Worm (Caenorhabditis elegans) whole organism, mixed stage, embryonic: ENCODE results near the gene F41H10.3.
A peak's percentile ranks its signal among the peaks of the same experiment; 100 is the strongest.

Experiments
- M03D4.4 ChIP-seq: sonication (generic microtip); optimal IDR thresholded peaks from 2 replicates; lab custom pipeline; 2017; ENCODE audit warnings: mild to moderate bottlenecking, missing genetic modification characterization, missing compliant biosample characterization
- bed-3 ChIP-seq: fragments of 200-800 bp; sonication (Bioruptor generic); optimal IDR thresholded peaks from 3 replicates; lab custom pipeline; 2018; ENCODE audit warnings: mild to moderate bottlenecking, missing genetic modification characterization, moderate library complexity, missing compliant biosample characterization
- blmp-1 ChIP-seq: fragments of 150-350 bp; optimal IDR thresholded peaks from 2 replicates; lab custom pipeline; 2014; ENCODE audit warnings: missing biosample characterization, missing genetic modification characterization
- ceh-39 ChIP-seq: fragments of 150-350 bp; optimal IDR thresholded peaks from 2 replicates; lab custom pipeline; 2014; ENCODE audit warnings: missing biosample characterization, missing genetic modification characterization
- ceh-43 ChIP-seq: fragments of 200-800 bp; sonication (Bioruptor generic); optimal IDR thresholded peaks from 2 replicates; lab custom pipeline; 2018; ENCODE audit warnings: mild to moderate bottlenecking, missing genetic modification characterization, moderate library complexity, missing compliant biosample characterization
- ceh-83 ChIP-seq: fragments of 200-800 bp; sonication (Bioruptor generic); optimal IDR thresholded peaks from 2 replicates; lab custom pipeline; 2018; ENCODE audit warnings: mild to moderate bottlenecking, missing genetic modification characterization, missing compliant biosample characterization
- ces-1 ChIP-seq: fragments of 150-350 bp; optimal IDR thresholded peaks from 2 replicates; lab custom pipeline; 2014; ENCODE audit warnings: missing biosample characterization, missing genetic modification reagents, missing genetic modification characterization
- cnd-1 ChIP-seq: fragments of 200-800 bp; sonication (Bioruptor generic); optimal IDR thresholded peaks from 2 replicates; lab custom pipeline; 2018; ENCODE audit warnings: mild to moderate bottlenecking, missing genetic modification characterization, missing compliant biosample characterization
- drap-1 ChIP-seq: fragments of 200-800 bp; sonication (Bioruptor generic); optimal IDR thresholded peaks from 3 replicates; lab custom pipeline; 2018; ENCODE audit warnings: mild to moderate bottlenecking, missing genetic modification characterization, missing compliant biosample characterization
- elt-1 ChIP-seq: sonication (generic microtip); optimal IDR thresholded peaks from 2 replicates; lab custom pipeline; 2017; ENCODE audit warnings: missing genetic modification characterization, mild to moderate bottlenecking, missing compliant biosample characterization, antibody characterized with exemption, moderate library complexity, borderline replicate concordance; ENCODE audit not compliant: insufficient read depth
- elt-3 ChIP-seq: fragments of 150-350 bp; optimal IDR thresholded peaks from 2 replicates; lab custom pipeline; 2014; ENCODE audit warnings: missing biosample characterization, missing genetic modification characterization
- flh-1 ChIP-seq: fragments of 200-800 bp; sonication (Bioruptor generic); optimal IDR thresholded peaks from 2 replicates; lab custom pipeline; 2018; ENCODE audit warnings: mild to moderate bottlenecking, missing genetic modification characterization, moderate library complexity, missing compliant biosample characterization
- ham-2 ChIP-seq: fragments of 200-800 bp; sonication (Bioruptor generic); optimal IDR thresholded peaks from 2 replicates; lab custom pipeline; 2018; ENCODE audit warnings: mild to moderate bottlenecking, missing genetic modification characterization, missing compliant biosample characterization
- hlh-1 ChIP-seq: fragments of 150-350 bp; optimal IDR thresholded peaks from 2 replicates; lab custom pipeline; 2014; ENCODE audit warnings: missing biosample characterization, missing genetic modification reagents, missing genetic modification characterization
- lin-13 ChIP-seq: fragments of 150-350 bp; optimal IDR thresholded peaks from 2 replicates; lab custom pipeline; 2014; ENCODE audit warnings: missing biosample characterization, missing genetic modification characterization
- lin-32 ChIP-seq: fragments of 200-800 bp; sonication (Bioruptor generic); optimal IDR thresholded peaks from 2 replicates; lab custom pipeline; 2018; ENCODE audit warnings: mild to moderate bottlenecking, missing genetic modification characterization, missing compliant biosample characterization
- lsy-2 ChIP-seq: fragments of 150-350 bp; optimal IDR thresholded peaks from 2 replicates; lab custom pipeline; 2014; ENCODE audit warnings: missing biosample characterization, missing genetic modification characterization
- mab-5 ChIP-seq: fragments of 150-350 bp; optimal IDR thresholded peaks from 2 replicates; lab custom pipeline; 2014; ENCODE audit warnings: missing biosample characterization, missing genetic modification characterization
- mep-1 ChIP-seq: fragments of 150-350 bp; optimal IDR thresholded peaks from 2 replicates; lab custom pipeline; 2017; ENCODE audit warnings: missing biosample characterization, missing genetic modification reagents, missing genetic modification characterization, inconsistent platforms
- mls-2 ChIP-seq: sonication (generic microtip); optimal IDR thresholded peaks from 2 replicates; lab custom pipeline; 2016; ENCODE audit warnings: mild to moderate bottlenecking, missing genetic modification characterization, moderate library complexity, missing compliant biosample characterization
- nhr-12 ChIP-seq: fragments of 150-350 bp; optimal IDR thresholded peaks from 2 replicates; lab custom pipeline; 2014; ENCODE audit warnings: missing biosample characterization, missing genetic modification characterization
- nhr-2 ChIP-seq: fragments of 150-350 bp; optimal IDR thresholded peaks from 2 replicates; lab custom pipeline; 2014; ENCODE audit warnings: missing biosample characterization, missing genetic modification characterization
- nhr-237 ChIP-seq: fragments of 150-350 bp; optimal IDR thresholded peaks from 2 replicates; lab custom pipeline; 2014; ENCODE audit warnings: missing biosample characterization, missing genetic modification characterization
- nhr-28 ChIP-seq: fragments of 150-350 bp; optimal IDR thresholded peaks from 2 replicates; lab custom pipeline; 2014; ENCODE audit warnings: missing biosample characterization, missing genetic modification characterization
- nhr-76 ChIP-seq: sonication (generic microtip); optimal IDR thresholded peaks from 2 replicates; lab custom pipeline; 2017; ENCODE audit warnings: missing biosample characterization, missing genetic modification characterization
- pha-4 ChIP-seq: fragments of 150-350 bp; optimal IDR thresholded peaks from 2 replicates; lab custom pipeline; 2018; ENCODE audit warnings: missing biosample characterization, missing genetic modification reagents, missing genetic modification characterization
- sem-2 ChIP-seq: fragments of 200-800 bp; sonication (Bioruptor generic); optimal IDR thresholded peaks from 2 replicates; lab custom pipeline; 2018; ENCODE audit warnings: mild to moderate bottlenecking, missing genetic modification characterization, missing compliant biosample characterization
- snpc-4 ChIP-seq: fragments of 150-350 bp; optimal IDR thresholded peaks from 2 replicates; lab custom pipeline; 2014; ENCODE audit warnings: missing biosample characterization, missing genetic modification characterization
- sptf-1 ChIP-seq: sonication (generic microtip); optimal IDR thresholded peaks from 2 replicates; lab custom pipeline; 2017; ENCODE audit warnings: mild to moderate bottlenecking, missing genetic modification characterization, moderate library complexity, missing compliant biosample characterization
- tbx-8 ChIP-seq: fragments of 200-800 bp; sonication (Bioruptor generic); optimal IDR thresholded peaks from 2 replicates; lab custom pipeline; 2018; ENCODE audit warnings: mild to moderate bottlenecking, missing genetic modification characterization, moderate library complexity, missing compliant biosample characterization
- unc-120 ChIP-seq: sonication (generic microtip); optimal IDR thresholded peaks from 2 replicates; lab custom pipeline; 2017; ENCODE audit warnings: missing genetic modification characterization, missing compliant biosample characterization; ENCODE audit not compliant: poor library complexity, severe bottlenecking
- unc-39 ChIP-seq: fragments of 150-350 bp; optimal IDR thresholded peaks from 2 replicates; lab custom pipeline; 2014; ENCODE audit warnings: missing biosample characterization, missing genetic modification characterization
- unc-62 ChIP-seq: fragments of 150-350 bp; optimal IDR thresholded peaks from 2 replicates; lab custom pipeline; 2014; ENCODE audit warnings: missing biosample characterization, missing genetic modification reagents, missing genetic modification characterization
- zip-8 ChIP-seq: fragments of 150-350 bp; optimal IDR thresholded peaks from 2 replicates; lab custom pipeline; 2014; ENCODE audit warnings: missing biosample characterization, missing genetic modification characterization
- ztf-11 ChIP-seq: fragments of 150-350 bp; optimal IDR thresholded peaks from 2 replicates; lab custom pipeline; 2014; ENCODE audit warnings: missing biosample characterization, missing genetic modification characterization

The F41H10.3 gene

DNA sequence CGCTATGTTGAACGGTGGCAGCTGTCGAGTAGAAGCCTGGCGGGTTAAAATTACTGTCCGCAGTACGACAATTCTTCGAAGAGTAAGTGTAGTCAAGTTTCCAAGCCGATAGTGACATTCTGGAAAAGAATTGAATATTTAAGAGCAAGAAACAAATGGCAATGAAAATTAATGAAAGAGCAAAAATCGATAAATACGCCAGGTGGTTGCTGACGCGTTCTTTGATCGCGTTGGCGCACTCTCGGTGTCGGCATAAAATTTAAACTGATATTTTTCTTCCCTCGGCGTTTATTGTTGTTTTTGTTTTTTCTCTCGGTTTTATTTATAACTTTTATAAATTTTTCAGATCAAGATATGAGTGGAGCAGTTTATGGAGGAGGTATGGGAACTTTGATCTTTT is 25.1 kb downstream of the F41H10.3 start, which contains the start of the genes perm-3 and swsn-6:
TSS of gene perm-3 (minus strand) at position 118 of the 400 bp plus-strand sequence.
TSS of gene swsn-6 (plus strand) at position 347 of the 400 bp plus-strand sequence.
- no peak for TF ChIP-seq unc-62 (GFP tag; lab: Kevin White, UChicago)
- TF ChIP-seq ztf-11 (tag; lab: Kevin White, UChicago): no peak
- peak; percentile 49 for TF ChIP-seq ceh-39 (tag; lab: Kevin White, UChicago)
- no peak for TF ChIP-seq unc-39 (tag; lab: Kevin White, UChicago)
- TF ChIP-seq unc-120: no peak
- no peak for TF ChIP-seq flh-1 (GFP tag; lab: Kevin White, UChicago)
- peak; percentile 60 for TF ChIP-seq ces-1 (GFP tag; lab: Kevin White, UChicago)
- no peak for TF ChIP-seq nhr-12
- no peak for TF ChIP-seq nhr-2 (tag; lab: Kevin White, UChicago)
- no peak for TF ChIP-seq nhr-76 (tag; lab: Kevin White, UChicago)
- no peak for TF ChIP-seq ham-2 (GFP tag; lab: Kevin White, UChicago)
- TF ChIP-seq elt-3 (tag; lab: Kevin White, UChicago): no peak
- TF ChIP-seq tbx-8: no peak
- peak; percentile 39 for TF ChIP-seq mep-1
- TF ChIP-seq nhr-28 (tag; lab: Kevin White, UChicago): no peak
- TF ChIP-seq hlh-1: peak; percentile 28
- no peak for TF ChIP-seq lin-32 (GFP tag; lab: Kevin White, UChicago)
- TF ChIP-seq M03D4.4 (tag; lab: Kevin White, UChicago): no peak
- no peak for TF ChIP-seq blmp-1 (tag; lab: Kevin White, UChicago)
- peak; percentile 58 for TF ChIP-seq pha-4 (tag; lab: Kevin White, UChicago)
- no peak for TF ChIP-seq bed-3 (GFP tag; lab: Kevin White, UChicago)
- TF ChIP-seq cnd-1 (tag; lab: Kevin White, UChicago): peak; percentile 14
- TF ChIP-seq mab-5 (tag; lab: Kevin White, UChicago): no peak
- TF ChIP-seq snpc-4 (tag; lab: Kevin White, UChicago): no peak
- TF ChIP-seq sem-2 (GFP tag; lab: Kevin White, UChicago): no peak
- no peak for TF ChIP-seq drap-1 (GFP tag; lab: Kevin White, UChicago)
- peak; percentile 65 for TF ChIP-seq lsy-2 (tag; lab: Kevin White, UChicago)
- no peak for TF ChIP-seq elt-1
- no peak for TF ChIP-seq zip-8 (tag; lab: Kevin White, UChicago)
- TF ChIP-seq nhr-237 (tag; lab: Kevin White, UChicago): no peak
- TF ChIP-seq ceh-43 (GFP tag; lab: Kevin White, UChicago): no peak
- TF ChIP-seq sptf-1 (tag; lab: Kevin White, UChicago): no peak
- TF ChIP-seq ceh-83 (GFP tag; lab: Kevin White, UChicago): no peak
- TF ChIP-seq lin-13 (tag; lab: Kevin White, UChicago): peak; percentile 88
- TF ChIP-seq mls-2 (tag; lab: Kevin White, UChicago): no peak

- TF ChIP-seq lin-32 (GFP tag; lab: Kevin White, UChicago) (no peak), ceh-83 (GFP tag; lab: Kevin White, UChicago) (no peak)
These were observed 27.2 kb downstream of the F41H10.3 start, which contains the start of gene ZK616.3 for ce11 chrIV:5396769-5397168. TSS of gene ZK616.3 (plus strand) at chrIV:5397069.

DNA sequence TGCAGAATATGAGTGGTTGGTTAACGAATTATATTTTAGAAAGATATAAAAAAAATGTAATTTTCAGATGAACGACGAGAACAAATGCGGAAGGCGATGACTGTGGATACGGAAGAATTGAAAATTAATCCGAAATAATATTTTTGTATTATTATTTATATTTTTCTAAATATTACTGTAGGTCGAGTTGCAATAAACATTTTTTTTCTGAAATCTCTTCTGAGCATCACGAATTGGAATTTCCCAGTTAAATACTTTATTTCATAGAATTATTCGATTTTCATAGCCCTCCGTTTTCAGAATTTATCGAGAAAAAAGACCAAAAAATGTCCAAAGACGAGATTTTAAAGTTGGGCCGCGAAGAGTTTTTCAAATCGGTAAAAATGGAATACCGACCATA is 27.9 kb downstream of the F41H10.3 start, which contains the start of gene ZK616.2:
TSS of gene ZK616.2 (plus strand) at position 301 of the 400 bp plus-strand sequence.
- no peak for TF ChIP-seq M03D4.4 (tag; lab: Kevin White, UChicago)
- TF ChIP-seq ceh-39 (tag; lab: Kevin White, UChicago): no peak
- no peak for TF ChIP-seq nhr-12
- no peak for TF ChIP-seq bed-3 (GFP tag; lab: Kevin White, UChicago)
- TF ChIP-seq sem-2 (GFP tag; lab: Kevin White, UChicago): no peak
- TF ChIP-seq ceh-43 (GFP tag; lab: Kevin White, UChicago): no peak
- TF ChIP-seq nhr-76 (tag; lab: Kevin White, UChicago): no peak
- TF ChIP-seq unc-39 (tag; lab: Kevin White, UChicago): no peak
- no peak for TF ChIP-seq flh-1 (GFP tag; lab: Kevin White, UChicago)
- no peak for TF ChIP-seq tbx-8
- TF ChIP-seq sptf-1 (tag; lab: Kevin White, UChicago): no peak
- TF ChIP-seq, all 35 proteins: peak for 0
